Fruit fly (Drosophila melanogaster): ENCODE data around the gene sty.

sty gene

dm6 chr3L:3460402-3461027 is 35.8 kb upstream of the sty start, which contains the start of gene eIF5B (continued):
- TF ChIP-seq CG33213 (GFP tag; optimal IDR thresholded peaks at IDR 0.05) (no peak), Mad (GFP tag; optimal IDR thresholded peaks at IDR 0.05) (peak; percentile 38), Ada2b (GFP tag; IDR thresholded peaks at IDR 0.05) (peak; percentile 80), Doc3 (GFP tag; IDR thresholded peaks at IDR 0.05; ENCODE audit: partially characterized antibody) (no peak), so (GFP tag; IDR thresholded peaks at IDR 0.05) (peak; percentile 79; the same call in 1 of the 3 replicates), CG11504 (tag; optimal IDR thresholded peaks at IDR 0.05) (peak; percentile 73), ssp (GFP tag; IDR thresholded peaks at IDR 0.05) (peak; percentile 80), CG17612 (GFP tag; IDR thresholded peaks at IDR 0.05) (no peak), CG5953 (GFP tag; IDR thresholded peaks at IDR 0.05) (peak; percentile 66), CG7271 (tag; optimal IDR thresholded peaks at IDR 0.05) (no peak), Six4 (GFP tag; optimal IDR thresholded peaks at IDR 0.05) (peak; percentile 9), eyg (GFP tag; optimal IDR thresholded peaks at IDR 0.05) (no peak), lov (optimal IDR thresholded peaks at IDR 0.05) (no peak), lov (GFP tag; IDR thresholded peaks at IDR 0.05) (peak; percentile 70; the same call in 1 of the 3 replicates), ato (GFP tag; IDR thresholded peaks at IDR 0.05; ENCODE audit: partially characterized antibody) (no peak), hkb (optimal IDR thresholded peaks at IDR 0.05) (no peak), hkb (GFP tag; IDR thresholded peaks at IDR 0.05) (peak; percentile 83), CG34376 (GFP tag; optimal IDR thresholded peaks at IDR 0.05) (peak; percentile 24), zfh1 (GFP tag; IDR thresholded peaks at IDR 0.05) (peak; percentile 87), bsh (GFP tag; optimal IDR thresholded peaks at IDR 0.05) (peak; percentile 45 to 83), ac (GFP tag; optimal IDR thresholded peaks at IDR 0.05) (no peak), exex (tag; optimal IDR thresholded peaks at IDR 0.05) (peak; percentile 24), tup (GFP tag; optimal IDR thresholded peaks at IDR 0.05) (no peak), Abd-B (GFP tag; optimal IDR thresholded peaks at IDR 0.05) (peak; percentile 82), CG17568 (GFP tag; optimal IDR thresholded peaks at IDR 0.05) (peak; percentile 26), Vsx1 (GFP tag; optimal IDR thresholded peaks at IDR 0.05) (no peak), wek (GFP tag; optimal IDR thresholded peaks at IDR 0.05) (peak; percentile 3), BtbVII (GFP tag; optimal IDR thresholded peaks at IDR 0.05) (peak; percentile 48), Aef1 (GFP tag; IDR thresholded peaks at IDR 0.05) (peak; percentile 81), CG42726 (GFP tag; IDR thresholded peaks at IDR 0.05; ENCODE audit: partially characterized antibody) (no peak), pita (GFP tag; optimal IDR thresholded peaks at IDR 0.05) (no peak), CG12155 (GFP tag; optimal IDR thresholded peaks at IDR 0.05) (peak; percentile 77), Jarid2 (GFP tag; optimal IDR thresholded peaks at IDR 0.05) (peak; percentile 30), ken (GFP tag; IDR thresholded peaks at IDR 0.05) (peak; percentile 79), seq (GFP tag; IDR thresholded peaks at IDR 0.05) (peak; percentile 85), CG6254 (GFP tag; optimal IDR thresholded peaks at IDR 0.05) (peak; percentile 11), nom (GFP tag; optimal IDR thresholded peaks at IDR 0.05) (peak; percentile 3), tx (GFP tag; optimal IDR thresholded peaks at IDR 0.05) (no peak), CG1233 (GFP tag; optimal IDR thresholded peaks at IDR 0.05) (peak; percentile 79), chn (GFP tag; optimal IDR thresholded peaks at IDR 0.05) (peak; percentile 81), Usf (GFP tag; optimal IDR thresholded peaks at IDR 0.05) (peak; percentile 78), bowl (GFP tag; IDR thresholded peaks at IDR 0.05) (peak; percentile 61; the same call in 1 of the 2 replicates), Hr3 (GFP tag; optimal IDR thresholded peaks at IDR 0.05) (peak; percentile 83), salm (tag; optimal IDR thresholded peaks at IDR 0.05) (peak; percentile 38), ab (GFP tag; optimal IDR thresholded peaks at IDR 0.05) (peak; percentile 34), Fer3 (tag; optimal IDR thresholded peaks at IDR 0.05) (peak; percentile 61), CG43689 (GFP tag; IDR thresholded peaks at IDR 0.05) (peak; percentile 79), Hr51 (GFP tag; optimal IDR thresholded peaks at IDR 0.05) (peak; percentile 56 to 77), CG12942 (GFP tag; optimal IDR thresholded peaks at IDR 0.05) (peak; percentile 54), CG9797 (GFP tag; optimal IDR thresholded peaks at IDR 0.05) (peak; percentile 60)
